Fruit fly (Drosophila melanogaster) whole organism, wandering third instar larva: Measurements from ENCODE around the gene Adgf-A2.

Experiments used
- Abd-B ChIP-seq: fragments of >200 bp; optimal IDR thresholded peaks from 2 replicates; lab custom pipeline; 2017; ENCODE audit warnings: missing biosample characterization, missing genetic modification characterization
- CG32264 ChIP-seq: fragments of 200-800 bp; sonication (Bioruptor generic); optimal IDR thresholded peaks from 2 replicates; lab custom pipeline; 2016; ENCODE audit warnings: missing biosample characterization, missing genetic modification characterization
- CG9705 ChIP-seq: fragments of 200-800 bp; sonication (Bioruptor generic); optimal IDR thresholded peaks from 2 replicates; lab custom pipeline; 2018; ENCODE audit warnings: missing biosample characterization, mild to moderate bottlenecking, missing genetic modification characterization
- CrebA ChIP-seq: fragments of 200-800 bp; sonication (Bioruptor generic); optimal IDR thresholded peaks from 2 replicates; lab custom pipeline; 2016; ENCODE audit warnings: missing biosample characterization, mild to moderate bottlenecking, missing genetic modification characterization, borderline replicate concordance
- Dfd ChIP-seq: fragments of >200 bp; optimal IDR thresholded peaks from 2 replicates; lab custom pipeline; 2017; ENCODE audit warnings: missing biosample characterization, missing genetic modification characterization
- Dif ChIP-seq: fragments of 200-275, 200-300 bp; sonication (Bioruptor generic); optimal IDR thresholded peaks from 2 replicates; lab custom pipeline; 2018; ENCODE audit warnings: missing biosample characterization, missing genetic modification characterization; ENCODE audit not compliant: partially characterized antibody
- GATAd ChIP-seq: sonication (Bioruptor generic); optimal IDR thresholded peaks from 2 replicates; lab custom pipeline; 2016; ENCODE audit warnings: missing biosample characterization, missing genetic modification characterization
- HLH106 ChIP-seq: fragments of 200-800 bp; optimal IDR thresholded peaks from 3 replicates; lab custom pipeline; 2019; ENCODE audit warnings: missing biosample characterization, mild to moderate bottlenecking, missing genetic modification characterization, moderate library complexity
- Hnf4 ChIP-seq: fragments of 200-800 bp; sonication (Bioruptor generic); optimal IDR thresholded peaks from 2 replicates; lab custom pipeline; 2016; ENCODE audit warnings: missing biosample characterization, mild to moderate bottlenecking, missing genetic modification characterization
- Hr78 ChIP-seq: fragments of >200 bp; optimal IDR thresholded peaks from 2 replicates; lab custom pipeline; 2017; ENCODE audit warnings: missing biosample characterization, missing genetic modification characterization
- Hr83 ChIP-seq: fragments of 200-300 bp; sonication (Bioruptor generic); optimal IDR thresholded peaks from 2 replicates; lab custom pipeline; 2016; ENCODE audit warnings: missing biosample characterization, mild to moderate bottlenecking, missing genetic modification characterization, moderate library complexity; ENCODE audit not compliant: poor library complexity, severe bottlenecking
- Jra ChIP-seq: sonication (Bioruptor generic); optimal IDR thresholded peaks from 2 replicates; lab custom pipeline; 2016; ENCODE audit warnings: missing biosample characterization, missing genetic modification characterization
- Mio ChIP-seq: sonication (Bioruptor generic); optimal IDR thresholded peaks from 2 replicates; lab custom pipeline; 2016; ENCODE audit warnings: missing biosample characterization, missing genetic modification characterization
- Myc ChIP-seq: fragments of >200 bp; optimal IDR thresholded peaks from 2 replicates; lab custom pipeline; 2017
- N ChIP-seq: fragments of >200 bp; optimal IDR thresholded peaks from 2 replicates; lab custom pipeline; 2018; ENCODE audit warnings: missing biosample characterization, missing external identifiers, missing genetic modification characterization
- OdsH ChIP-seq: fragments of 200-800 bp; sonication (Bioruptor generic); optimal IDR thresholded peaks from 2 replicates; lab custom pipeline; 2016; ENCODE audit warnings: missing biosample characterization, mild to moderate bottlenecking, missing genetic modification characterization
- Rel ChIP-seq, 2 experiments: fragments of 200-800 bp; sonication (Bioruptor generic) in 1 of 2; optimal IDR thresholded peaks; 2 replicates in 1 of 2; 3 replicates in 1 of 2; lab custom pipeline; 2016 to 2019; ENCODE audit warnings: mild to moderate bottlenecking in 2 of 2, missing biosample characterization in 2 of 2, missing genetic modification characterization in 2 of 2, moderate library complexity in 1 of 2
- Sp1 ChIP-seq: fragments of 200-800 bp; sonication (Bioruptor generic); optimal IDR thresholded peaks from 3 replicates; lab custom pipeline; 2019; ENCODE audit warnings: missing biosample characterization, mild to moderate bottlenecking, missing genetic modification characterization, moderate library complexity
- Vsx2 ChIP-seq: fragments of 200-300, 225-300 bp; sonication (Bioruptor generic); optimal IDR thresholded peaks from 2 replicates; lab custom pipeline; 2018; ENCODE audit warnings: missing biosample characterization, missing genetic modification characterization; ENCODE audit not compliant: partially characterized antibody
- br ChIP-seq: fragments of 200-800 bp; sonication (Bioruptor generic); optimal IDR thresholded peaks from 2 replicates; lab custom pipeline; 2016; ENCODE audit warnings: missing biosample characterization, missing genetic modification characterization
- brk ChIP-seq: fragments of 200-800 bp; sonication (Bioruptor generic); optimal IDR thresholded peaks from 2 replicates; lab custom pipeline; 2016; ENCODE audit warnings: missing biosample characterization, mild to moderate bottlenecking, missing genetic modification characterization
- dl ChIP-seq, 2 experiments: fragments of 175-275, 200-275 bp in 1 of 2; fragments of 200-275 bp in 1 of 2; sonication (Bioruptor generic); optimal IDR thresholded peaks; lab custom pipeline; 2018; ENCODE audit warnings: mild to moderate bottlenecking in 2 of 2, missing biosample characterization in 2 of 2, missing genetic modification characterization in 2 of 2, moderate library complexity in 2 of 2; ENCODE audit not compliant: partially characterized antibody in 2 of 2, insufficient read depth in 1 of 2
- dmrt93B ChIP-seq: fragments of 200-800 bp; sonication (Bioruptor generic); optimal IDR thresholded peaks from 2 replicates; lab custom pipeline; 2018; ENCODE audit warnings: missing biosample characterization, mild to moderate bottlenecking, missing genetic modification characterization
- dsf ChIP-seq: sonication (Bioruptor generic); optimal IDR thresholded peaks from 2 replicates; lab custom pipeline; 2016; ENCODE audit warnings: missing biosample characterization, missing genetic modification characterization, borderline replicate concordance
- ey ChIP-seq: fragments of 200-800 bp; sonication (Bioruptor generic); optimal IDR thresholded peaks from 2 replicates; lab custom pipeline; 2016; ENCODE audit warnings: missing biosample characterization, missing genetic modification characterization
- foxo ChIP-seq, 2 experiments: fragments of 200-800 bp; sonication (Bioruptor generic); optimal IDR thresholded peaks; 2 replicates in 1 of 2; 3 replicates in 1 of 2; lab custom pipeline; 2016 to 2017; ENCODE audit warnings: missing biosample characterization in 2 of 2, missing genetic modification characterization in 2 of 2
- fru ChIP-seq: fragments of 200-800 bp; sonication (Bioruptor generic); optimal IDR thresholded peaks from 3 replicates; lab custom pipeline; 2016; ENCODE audit warnings: missing biosample characterization, mild to moderate bottlenecking, missing genetic modification characterization
- h ChIP-seq: fragments of 200-800 bp; sonication (Bioruptor generic); optimal IDR thresholded peaks from 3 replicates; lab custom pipeline; 2016; ENCODE audit warnings: missing biosample characterization, mild to moderate bottlenecking, missing genetic modification characterization
- jim ChIP-seq: fragments of 175-275, 200-325 bp; sonication (Bioruptor generic); optimal IDR thresholded peaks from 2 replicates; lab custom pipeline; 2016; ENCODE audit warnings: missing biosample characterization, mild to moderate bottlenecking, missing genetic modification characterization
- lola ChIP-seq: fragments of >200 bp; optimal IDR thresholded peaks from 2 replicates; lab custom pipeline; 2017; ENCODE audit warnings: missing biosample characterization, missing genetic modification characterization
- pan ChIP-seq: fragments of >200 bp; optimal IDR thresholded peaks from 2 replicates; lab custom pipeline; 2017
- psq ChIP-seq: fragments of 200-800 bp; sonication (Bioruptor generic); optimal IDR thresholded peaks from 3 replicates; lab custom pipeline; 2017; ENCODE audit warnings: missing biosample characterization, mild to moderate bottlenecking, missing genetic modification characterization, moderate library complexity
- rgr ChIP-seq: fragments of 200-800 bp; sonication (Bioruptor generic); optimal IDR thresholded peaks from 3 replicates; lab custom pipeline; 2016; ENCODE audit warnings: missing biosample characterization, mild to moderate bottlenecking, missing genetic modification characterization
- sage ChIP-seq: fragments of 200-800 bp; sonication (Bioruptor generic); optimal IDR thresholded peaks from 2 replicates; lab custom pipeline; 2016; ENCODE audit warnings: missing biosample characterization, mild to moderate bottlenecking, missing genetic modification characterization
- sv ChIP-seq: fragments of 200-800 bp; sonication (Bioruptor generic); optimal IDR thresholded peaks from 3 replicates; lab custom pipeline; 2016; ENCODE audit warnings: missing biosample characterization, missing genetic modification characterization
- tai ChIP-seq: sonication (Bioruptor generic); optimal IDR thresholded peaks from 2 replicates; lab custom pipeline; 2016; ENCODE audit warnings: missing biosample characterization, missing genetic modification characterization
- usp ChIP-seq: fragments of >200 bp; optimal IDR thresholded peaks from 2 replicates; lab custom pipeline; 2017; ENCODE audit warnings: missing biosample characterization, missing genetic modification characterization
- woc ChIP-seq: sonication (Bioruptor generic); optimal IDR thresholded peaks from 2 replicates; lab custom pipeline; 2016; ENCODE audit warnings: missing biosample characterization, mild to moderate bottlenecking, missing genetic modification characterization

The Adgf-A2 gene

dm6 chr3L:17757156-17758083 is 6.5 kb downstream of the Adgf-A2 start:
- TF ChIP-seq CG32264 (GFP tag; lab: Kevin White, UChicago) (peak; percentile 3), rgr (GFP tag; lab: Kevin White, UChicago) (peak; percentile 55), Hr83 (no peak), Rel (GFP tag; optimal IDR thresholded peaks at IDR 0.05; lab: Kevin White, UChicago) (no peak), Rel (tag; optimal IDR thresholded peaks at IDR 0.05; lab: Kevin White, UChicago) (no peak), GATAd (no peak), lola (GFP tag; lab: Kevin White, UChicago) (no peak), fru (peak; percentile 77), Myc (lab: Kevin White, UChicago) (no peak), woc (GFP tag; lab: Kevin White, UChicago) (peak; percentile 65), Abd-B (GFP tag; lab: Kevin White, UChicago) (no peak), Sp1 (peak; percentile 67), h (GFP tag; lab: Kevin White, UChicago) (peak; percentile 73), usp (GFP tag; lab: Kevin White, UChicago) (no peak), dsf (GFP tag; lab: Kevin White, UChicago) (no peak), dmrt93B (peak; percentile 57), jim (GFP tag; lab: Kevin White, UChicago) (no peak), Hr78 (GFP tag; lab: Kevin White, UChicago) (no peak), pan (no peak), OdsH (GFP tag; lab: Kevin White, UChicago) (peak; percentile 71), Jra (no peak), br (GFP tag; lab: Kevin White, UChicago) (peak; percentile 56), N (GFP tag; lab: Kevin White, UChicago) (no peak), Mio (GFP tag; lab: Kevin White, UChicago) (no peak), CG9705 (GFP tag; lab: Kevin White, UChicago) (peak; percentile 27), CrebA (no peak), dl (GFP tag; optimal IDR thresholded peaks at IDR 0.05; lab: Kevin White, UChicago; ENCODE audit: insufficient read depth in 1 of 2, partially characterized antibody in 2 of 2) (peak in 1 of 2 experiments; percentile 53), Dfd (no peak), ey (GFP tag; lab: Kevin White, UChicago) (peak; percentile 45), Vsx2 (no peak), brk (GFP tag; lab: Kevin White, UChicago) (no peak), foxo (GFP tag; optimal IDR thresholded peaks at IDR 0.05; lab: Kevin White, UChicago) (peak in 1 of 2 experiments; percentile 76), psq (peak; percentile 50), sage (GFP tag; lab: Kevin White, UChicago) (no peak), sv (peak; percentile 34), tai (GFP tag; lab: Kevin White, UChicago) (no peak), HLH106 (peak; percentile 67), Hnf4 (peak; percentile 16), Dif (GFP tag; lab: Kevin White, UChicago) (peak; percentile 43)

- TF ChIP-seq psq (no peak), h (GFP tag; lab: Kevin White, UChicago) (peak; percentile 94)
Observed at dm6 chr3L:17754285-17754684, 9.7 kb downstream of the Adgf-A2 start.

- TF ChIP-seq OdsH (GFP tag; lab: Kevin White, UChicago): no peak
- TF ChIP-seq Dfd: no peak
- no peak for TF ChIP-seq brk (GFP tag; lab: Kevin White, UChicago)
- no peak for TF ChIP-seq sage (GFP tag; lab: Kevin White, UChicago)
- TF ChIP-seq CG32264 (GFP tag; lab: Kevin White, UChicago): no peak
Observed at dm6 chr3L:17750488-17750887, 13.5 kb downstream of the Adgf-A2 start, which contains the start of gene Adgf-B. Adgf-B (minus strand) TSS chr3L:17750588.
